Fruit fly (Drosophila melanogaster): ENCODE measurements around the gene CG11828.

DNA sequence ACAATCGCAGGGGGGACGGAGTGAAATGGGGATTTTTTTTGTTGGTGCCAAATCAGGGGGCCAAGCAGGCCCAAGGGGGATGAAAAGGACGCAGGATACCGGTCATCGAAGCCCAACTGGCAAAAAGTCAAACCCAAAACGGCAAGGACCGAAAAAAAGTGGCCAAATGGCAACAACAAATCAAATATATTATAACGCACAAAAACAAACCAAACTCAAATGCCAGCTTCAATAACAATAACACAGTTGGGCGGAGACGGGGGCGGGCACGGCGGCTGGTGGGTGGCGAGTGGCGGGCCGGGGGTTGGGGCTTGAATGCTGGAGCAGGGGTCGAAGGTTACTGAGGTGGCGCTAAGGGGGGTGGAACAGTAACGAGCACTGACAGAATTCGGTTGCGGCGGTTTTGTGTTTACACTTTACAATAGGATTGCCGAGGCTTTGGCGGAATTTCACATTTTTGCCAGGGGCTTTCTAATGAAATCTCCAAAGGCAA is 28.1 kb downstream of the CG11828 start:
- TF ChIP-seq usp (GFP tag; optimal IDR thresholded peaks at IDR 0.05) (no peak), pan (optimal IDR thresholded peaks at IDR 0.05) (no peak), EcR (GFP tag; optimal IDR thresholded peaks at IDR 0.05) (no peak)
